Worm (Caenorhabditis elegans) whole organism, mixed stage, embryonic: ENCODE measurements around the gene Y38H8A.1.

Experiments
- M03D4.4 ChIP-seq: sonication (generic microtip); optimal IDR thresholded peaks from 2 replicates; lab custom pipeline; 2017; ENCODE audit warnings: mild to moderate bottlenecking, missing genetic modification characterization, missing compliant biosample characterization
- bed-3 ChIP-seq: fragments of 200-800 bp; sonication (Bioruptor generic); optimal IDR thresholded peaks from 3 replicates; lab custom pipeline; 2018; ENCODE audit warnings: mild to moderate bottlenecking, missing genetic modification characterization, moderate library complexity, missing compliant biosample characterization
- blmp-1 ChIP-seq: fragments of 150-350 bp; optimal IDR thresholded peaks from 2 replicates; lab custom pipeline; 2014; ENCODE audit warnings: missing biosample characterization, missing genetic modification characterization
- ceh-39 ChIP-seq: fragments of 150-350 bp; optimal IDR thresholded peaks from 2 replicates; lab custom pipeline; 2014; ENCODE audit warnings: missing biosample characterization, missing genetic modification characterization
- ceh-43 ChIP-seq: fragments of 200-800 bp; sonication (Bioruptor generic); optimal IDR thresholded peaks from 2 replicates; lab custom pipeline; 2018; ENCODE audit warnings: mild to moderate bottlenecking, missing genetic modification characterization, moderate library complexity, missing compliant biosample characterization
- ceh-83 ChIP-seq: fragments of 200-800 bp; sonication (Bioruptor generic); optimal IDR thresholded peaks from 2 replicates; lab custom pipeline; 2018; ENCODE audit warnings: mild to moderate bottlenecking, missing genetic modification characterization, missing compliant biosample characterization
- ces-1 ChIP-seq: fragments of 150-350 bp; optimal IDR thresholded peaks from 2 replicates; lab custom pipeline; 2014; ENCODE audit warnings: missing biosample characterization, missing genetic modification reagents, missing genetic modification characterization
- cnd-1 ChIP-seq: fragments of 200-800 bp; sonication (Bioruptor generic); optimal IDR thresholded peaks from 2 replicates; lab custom pipeline; 2018; ENCODE audit warnings: mild to moderate bottlenecking, missing genetic modification characterization, missing compliant biosample characterization
- drap-1 ChIP-seq: fragments of 200-800 bp; sonication (Bioruptor generic); optimal IDR thresholded peaks from 3 replicates; lab custom pipeline; 2018; ENCODE audit warnings: mild to moderate bottlenecking, missing genetic modification characterization, missing compliant biosample characterization
- elt-1 ChIP-seq: sonication (generic microtip); optimal IDR thresholded peaks from 2 replicates; lab custom pipeline; 2017; ENCODE audit warnings: missing genetic modification characterization, mild to moderate bottlenecking, missing compliant biosample characterization, antibody characterized with exemption, moderate library complexity, borderline replicate concordance; ENCODE audit not compliant: insufficient read depth
- elt-3 ChIP-seq: fragments of 150-350 bp; optimal IDR thresholded peaks from 2 replicates; lab custom pipeline; 2014; ENCODE audit warnings: missing biosample characterization, missing genetic modification characterization
- flh-1 ChIP-seq: fragments of 200-800 bp; sonication (Bioruptor generic); optimal IDR thresholded peaks from 2 replicates; lab custom pipeline; 2018; ENCODE audit warnings: mild to moderate bottlenecking, missing genetic modification characterization, moderate library complexity, missing compliant biosample characterization
- ham-2 ChIP-seq: fragments of 200-800 bp; sonication (Bioruptor generic); optimal IDR thresholded peaks from 2 replicates; lab custom pipeline; 2018; ENCODE audit warnings: mild to moderate bottlenecking, missing genetic modification characterization, missing compliant biosample characterization
- hlh-1 ChIP-seq: fragments of 150-350 bp; optimal IDR thresholded peaks from 2 replicates; lab custom pipeline; 2014; ENCODE audit warnings: missing biosample characterization, missing genetic modification reagents, missing genetic modification characterization
- lin-32 ChIP-seq: fragments of 200-800 bp; sonication (Bioruptor generic); optimal IDR thresholded peaks from 2 replicates; lab custom pipeline; 2018; ENCODE audit warnings: mild to moderate bottlenecking, missing genetic modification characterization, missing compliant biosample characterization
- lsy-2 ChIP-seq: fragments of 150-350 bp; optimal IDR thresholded peaks from 2 replicates; lab custom pipeline; 2014; ENCODE audit warnings: missing biosample characterization, missing genetic modification characterization
- mab-5 ChIP-seq: fragments of 150-350 bp; optimal IDR thresholded peaks from 2 replicates; lab custom pipeline; 2014; ENCODE audit warnings: missing biosample characterization, missing genetic modification characterization
- mep-1 ChIP-seq: fragments of 150-350 bp; optimal IDR thresholded peaks from 2 replicates; lab custom pipeline; 2017; ENCODE audit warnings: missing biosample characterization, missing genetic modification reagents, missing genetic modification characterization, inconsistent platforms
- mls-2 ChIP-seq: sonication (generic microtip); optimal IDR thresholded peaks from 2 replicates; lab custom pipeline; 2016; ENCODE audit warnings: mild to moderate bottlenecking, missing genetic modification characterization, moderate library complexity, missing compliant biosample characterization
- nhr-12 ChIP-seq: fragments of 150-350 bp; optimal IDR thresholded peaks from 2 replicates; lab custom pipeline; 2014; ENCODE audit warnings: missing biosample characterization, missing genetic modification characterization
- nhr-2 ChIP-seq: fragments of 150-350 bp; optimal IDR thresholded peaks from 2 replicates; lab custom pipeline; 2014; ENCODE audit warnings: missing biosample characterization, missing genetic modification characterization
- nhr-237 ChIP-seq: fragments of 150-350 bp; optimal IDR thresholded peaks from 2 replicates; lab custom pipeline; 2014; ENCODE audit warnings: missing biosample characterization, missing genetic modification characterization
- nhr-76 ChIP-seq: sonication (generic microtip); optimal IDR thresholded peaks from 2 replicates; lab custom pipeline; 2017; ENCODE audit warnings: missing biosample characterization, missing genetic modification characterization
- pha-4 ChIP-seq: fragments of 150-350 bp; optimal IDR thresholded peaks from 2 replicates; lab custom pipeline; 2018; ENCODE audit warnings: missing biosample characterization, missing genetic modification reagents, missing genetic modification characterization
- sem-2 ChIP-seq: fragments of 200-800 bp; sonication (Bioruptor generic); optimal IDR thresholded peaks from 2 replicates; lab custom pipeline; 2018; ENCODE audit warnings: mild to moderate bottlenecking, missing genetic modification characterization, missing compliant biosample characterization
- snpc-4 ChIP-seq: fragments of 150-350 bp; optimal IDR thresholded peaks from 2 replicates; lab custom pipeline; 2014; ENCODE audit warnings: missing biosample characterization, missing genetic modification characterization
- sptf-1 ChIP-seq: sonication (generic microtip); optimal IDR thresholded peaks from 2 replicates; lab custom pipeline; 2017; ENCODE audit warnings: mild to moderate bottlenecking, missing genetic modification characterization, moderate library complexity, missing compliant biosample characterization
- tbx-8 ChIP-seq: fragments of 200-800 bp; sonication (Bioruptor generic); optimal IDR thresholded peaks from 2 replicates; lab custom pipeline; 2018; ENCODE audit warnings: mild to moderate bottlenecking, missing genetic modification characterization, moderate library complexity, missing compliant biosample characterization
- unc-120 ChIP-seq: sonication (generic microtip); optimal IDR thresholded peaks from 2 replicates; lab custom pipeline; 2017; ENCODE audit warnings: missing genetic modification characterization, missing compliant biosample characterization; ENCODE audit not compliant: poor library complexity, severe bottlenecking
- unc-39 ChIP-seq: fragments of 150-350 bp; optimal IDR thresholded peaks from 2 replicates; lab custom pipeline; 2014; ENCODE audit warnings: missing biosample characterization, missing genetic modification characterization
- unc-62 ChIP-seq: fragments of 150-350 bp; optimal IDR thresholded peaks from 2 replicates; lab custom pipeline; 2014; ENCODE audit warnings: missing biosample characterization, missing genetic modification reagents, missing genetic modification characterization
- zip-8 ChIP-seq: fragments of 150-350 bp; optimal IDR thresholded peaks from 2 replicates; lab custom pipeline; 2014; ENCODE audit warnings: missing biosample characterization, missing genetic modification characterization

Y38H8A.1 gene

DNA sequence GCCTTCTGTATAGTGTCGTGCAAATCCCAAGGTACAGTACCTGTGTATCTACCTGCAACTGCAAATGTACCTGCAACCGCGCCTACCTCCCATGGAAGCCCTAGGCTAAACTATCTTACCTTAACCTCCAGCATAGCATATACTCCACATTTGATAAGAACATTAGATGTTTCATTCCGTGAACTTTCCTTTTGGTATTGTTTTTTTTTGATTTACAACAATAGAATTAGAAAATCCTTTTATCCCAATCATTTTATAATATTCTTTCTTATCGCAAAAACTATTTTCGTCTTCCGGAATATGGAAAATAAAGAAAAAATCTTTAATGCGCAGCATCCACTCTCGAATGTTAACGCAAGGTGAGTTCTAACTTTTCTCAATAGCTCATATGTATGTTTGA lies 8.4 kb upstream of the Y38H8A.1 start, which contains the start of gene Y38H8A.2:
TSS of gene Y38H8A.2 (plus strand) at position 301 of the 400 bp plus-strand sequence.
- TF ChIP-seq ces-1 (GFP tag; lab: Kevin White, UChicago) (no peak), nhr-12 (tag; lab: Kevin White, UChicago) (no peak), M03D4.4 (tag; lab: Kevin White, UChicago) (no peak), lsy-2 (no peak), unc-39 (tag; lab: Kevin White, UChicago) (no peak), mab-5 (tag; lab: Kevin White, UChicago) (no peak), bed-3 (GFP tag; lab: Kevin White, UChicago) (no peak), ham-2 (GFP tag; lab: Kevin White, UChicago) (no peak), snpc-4 (tag; lab: Kevin White, UChicago) (no peak), cnd-1 (tag; lab: Kevin White, UChicago) (no peak), nhr-237 (no peak)

DNA sequence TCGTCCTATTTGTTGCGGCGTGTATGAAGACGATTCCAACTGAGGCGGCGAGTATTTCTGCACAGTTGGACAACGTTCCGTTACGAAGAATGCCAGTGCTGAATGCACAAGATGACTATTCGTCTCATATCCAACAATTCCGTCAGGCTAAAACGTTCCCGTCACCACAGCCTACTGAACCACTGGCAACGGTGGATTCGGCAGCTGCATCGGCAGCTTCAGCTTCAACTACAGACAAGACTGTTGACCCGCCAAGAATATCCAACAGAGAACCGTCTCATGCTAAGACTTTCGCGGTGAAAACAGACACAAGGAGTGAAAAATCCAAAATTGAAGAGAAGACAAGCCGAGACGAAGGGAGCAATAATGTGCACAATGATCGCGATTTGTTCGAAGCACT lies 1.0 kb downstream of the Y38H8A.1 start:
- TF ChIP-seq tbx-8 (no peak), elt-1 (tag; lab: Kevin White, UChicago) (no peak), mls-2 (tag; lab: Kevin White, UChicago) (no peak), ham-2 (GFP tag; lab: Kevin White, UChicago) (no peak), elt-3 (no peak), cnd-1 (tag; lab: Kevin White, UChicago) (no peak), hlh-1 (tag; lab: Kevin White, UChicago) (no peak), nhr-12 (tag; lab: Kevin White, UChicago) (no peak), nhr-2 (tag; lab: Kevin White, UChicago) (no peak), pha-4 (tag; lab: Kevin White, UChicago) (no peak), unc-39 (tag; lab: Kevin White, UChicago) (no peak), M03D4.4 (tag; lab: Kevin White, UChicago) (no peak), flh-1 (no peak), zip-8 (tag; lab: Kevin White, UChicago) (no peak), ceh-39 (tag; lab: Kevin White, UChicago) (no peak), sem-2 (no peak), nhr-76 (tag; lab: Kevin White, UChicago) (no peak), sptf-1 (tag; lab: Kevin White, UChicago) (no peak)

DNA sequence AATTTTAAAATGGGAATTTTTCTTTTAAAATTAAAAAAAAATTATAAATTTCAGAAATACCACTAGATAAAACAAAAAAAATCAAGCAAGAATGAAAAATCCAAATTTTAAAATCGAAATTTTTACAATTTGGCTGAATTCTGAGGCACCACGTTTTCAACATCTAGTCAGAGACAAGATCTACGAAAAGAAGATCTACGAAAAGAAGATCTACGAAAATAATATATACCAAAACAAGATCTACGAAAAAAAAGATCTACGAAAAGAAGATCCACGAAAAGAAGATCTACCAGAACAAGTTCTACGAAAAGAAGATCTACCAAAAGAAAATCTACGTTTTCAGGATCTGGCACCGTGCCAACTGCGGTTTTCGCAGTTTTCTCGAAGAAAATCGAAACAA lies 4.5 kb downstream of the Y38H8A.1 start:
- no peak for TF ChIP-seq ceh-39 (tag; lab: Kevin White, UChicago)
- TF ChIP-seq nhr-12 (tag; lab: Kevin White, UChicago): no peak
- no peak for TF ChIP-seq ceh-83 (GFP tag; lab: Kevin White, UChicago)
- no peak for TF ChIP-seq pha-4 (tag; lab: Kevin White, UChicago)
- no peak for TF ChIP-seq blmp-1 (tag; lab: Kevin White, UChicago)
- no peak for TF ChIP-seq ceh-43 (GFP tag; lab: Kevin White, UChicago)
- TF ChIP-seq elt-1 (tag; lab: Kevin White, UChicago): no peak
- no peak for TF ChIP-seq unc-39 (tag; lab: Kevin White, UChicago)
- TF ChIP-seq sptf-1 (tag; lab: Kevin White, UChicago): no peak
- no peak for TF ChIP-seq drap-1 (GFP tag; lab: Kevin White, UChicago)
- TF ChIP-seq tbx-8: no peak
- no peak for TF ChIP-seq snpc-4 (tag; lab: Kevin White, UChicago)
- no peak for TF ChIP-seq lsy-2
- no peak for TF ChIP-seq nhr-76 (tag; lab: Kevin White, UChicago)
- TF ChIP-seq zip-8 (tag; lab: Kevin White, UChicago): no peak
- no peak for TF ChIP-seq mep-1 (tag; lab: Kevin White, UChicago)
- TF ChIP-seq bed-3 (GFP tag; lab: Kevin White, UChicago): no peak
- no peak for TF ChIP-seq unc-120 (tag; lab: Kevin White, UChicago)

DNA sequence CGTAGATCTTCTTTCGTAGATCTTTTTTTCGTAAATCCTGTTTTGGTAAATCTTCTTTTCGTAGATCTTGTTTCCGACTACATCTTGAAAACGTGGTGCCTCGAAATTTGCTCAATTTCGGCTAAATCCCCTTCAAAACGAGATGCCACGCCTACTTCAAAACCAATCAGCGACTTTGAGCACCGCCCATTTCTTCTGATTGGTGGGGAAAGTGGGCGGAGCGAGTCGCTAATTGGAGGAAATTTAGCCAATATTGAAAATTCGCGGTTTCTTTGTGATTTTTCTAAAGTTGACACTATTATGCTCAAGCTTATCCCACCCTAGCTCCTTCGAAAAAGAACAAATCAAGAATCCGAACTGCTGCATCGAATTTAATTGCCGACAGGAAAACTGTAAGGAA lies 5.0 kb downstream of the Y38H8A.1 start:
- TF ChIP-seq unc-62 (GFP tag; lab: Kevin White, UChicago) (no peak), drap-1 (GFP tag; lab: Kevin White, UChicago) (no peak), nhr-2 (tag; lab: Kevin White, UChicago) (no peak), ceh-83 (GFP tag; lab: Kevin White, UChicago) (no peak), bed-3 (GFP tag; lab: Kevin White, UChicago) (no peak), hlh-1 (tag; lab: Kevin White, UChicago) (no peak), sem-2 (no peak), ceh-43 (GFP tag; lab: Kevin White, UChicago) (no peak), elt-1 (tag; lab: Kevin White, UChicago) (no peak), elt-3 (no peak), ces-1 (GFP tag; lab: Kevin White, UChicago) (no peak), mep-1 (tag; lab: Kevin White, UChicago) (no peak), unc-120 (tag; lab: Kevin White, UChicago) (no peak), ham-2 (GFP tag; lab: Kevin White, UChicago) (no peak), blmp-1 (tag; lab: Kevin White, UChicago) (no peak), lin-32 (GFP tag; lab: Kevin White, UChicago) (no peak), cnd-1 (tag; lab: Kevin White, UChicago) (no peak), nhr-237 (no peak), flh-1 (no peak)
- TF ChIP-seq, all 35 proteins: peak for 0
